Worm (Caenorhabditis elegans): ENCODE measurements around the gene F16F9.3.

F16F9.3 gene

ce11 chrX:8417727-8418126, 39.7 kb upstream of the F16F9.3 start:
- TF ChIP-seq nhr-42 (GFP tag; IDR thresholded peaks at IDR 0.05): no peak
- no peak for TF ChIP-seq daf-19 (GFP tag; conservative IDR thresholded peaks at IDR 0.05)
- TF ChIP-seq pqm-1 (tag; optimal IDR thresholded peaks at IDR 0.05): no peak
- TF ChIP-seq tra-1 (GFP tag; IDR thresholded peaks at IDR 0.05): peak; percentile 13; the same call in 1 of the 2 replicates
- no peak for TF ChIP-seq php-3 (GFP tag; IDR thresholded peaks at IDR 0.05)
- 0 out of 2 replicates have a peak, but pooled peaks have one; percentile 57 for TF ChIP-seq F26F4.8 (GFP tag; conservative IDR thresholded peaks at IDR 0.05)
- no peak for TF ChIP-seq arid-1 (GFP tag; conservative IDR thresholded peaks at IDR 0.05)
- TF ChIP-seq mdt-29 (GFP tag; IDR thresholded peaks at IDR 0.05): 0 out of 2 replicates have a peak, but pooled peaks have one; percentile 21
- no peak for TF ChIP-seq hlh-30 (tag; optimal IDR thresholded peaks at IDR 0.05; ENCODE audit: insufficient read depth)
- TF ChIP-seq egl-43 (GFP tag; IDR thresholded peaks at IDR 0.05): peak; percentile 66; the same call in 1 of the 2 replicates
- no peak for TF ChIP-seq ZK337.2 (GFP tag; IDR thresholded peaks at IDR 0.05)
- no peak for TF ChIP-seq skn-1 (tag; optimal IDR thresholded peaks at IDR 0.05)
- no peak for TF ChIP-seq fos-1 (tag; optimal IDR thresholded peaks at IDR 0.05)
- peak; percentile 67 for TF ChIP-seq snpc-1.2 (GFP tag; IDR thresholded peaks at IDR 0.05)
- no peak for TF ChIP-seq ceh-32 (tag; optimal IDR thresholded peaks at IDR 0.05; ENCODE audit: poor library complexity)
- 0 out of 2 replicates have a peak, but pooled peaks have one; percentile 29 for TF ChIP-seq madf-9 (GFP tag; conservative IDR thresholded peaks at IDR 0.05)
- no peak for TF ChIP-seq lir-3 (tag; optimal IDR thresholded peaks at IDR 0.05)
- TF ChIP-seq nhr-237 (tag; optimal IDR thresholded peaks at IDR 0.05): no peak
- TF ChIP-seq zfp-2 (tag; optimal IDR thresholded peaks at IDR 0.05): no peak
- TF ChIP-seq lin-15B (tag; optimal IDR thresholded peaks at IDR 0.05): no peak
- no peak for TF ChIP-seq nhr-41 (GFP tag; IDR thresholded peaks at IDR 0.05)
- TF ChIP-seq R02D3.7 (tag; optimal IDR thresholded peaks at IDR 0.05): no peak
- no peak for TF ChIP-seq nhr-28 (tag; optimal IDR thresholded peaks at IDR 0.05)
- no peak for TF ChIP-seq aly-2 (tag; optimal IDR thresholded peaks at IDR 0.05)
- TF ChIP-seq nhr-76 (tag; optimal IDR thresholded peaks at IDR 0.05): no peak
- no peak for TF ChIP-seq lin-1 (GFP tag; IDR thresholded peaks at IDR 0.05)
- no peak for TF ChIP-seq unc-130 (GFP tag; optimal IDR thresholded peaks at IDR 0.05)
- peak; percentile 80 for TF ChIP-seq dmd-8 (GFP tag; IDR thresholded peaks at IDR 0.05)
- TF ChIP-seq attf-4 (tag; optimal IDR thresholded peaks at IDR 0.05): no peak
- no peak for TF ChIP-seq fkh-10 (GFP tag; optimal IDR thresholded peaks at IDR 0.05)
- TF ChIP-seq lim-7 (GFP tag; IDR thresholded peaks at IDR 0.05): peak; percentile 69; the same call in 1 of the 2 replicates
- TF ChIP-seq unc-62 (GFP tag; optimal IDR thresholded peaks at IDR 0.05 in 1 of 2): peak in 1 of 2 experiments; percentile 23
- TF ChIP-seq unc-62 (tag; optimal IDR thresholded peaks at IDR 0.05): no peak
- TF ChIP-seq F37D6.2 (tag; optimal IDR thresholded peaks at IDR 0.05): no peak
- TF ChIP-seq nhr-48 (tag; optimal IDR thresholded peaks at IDR 0.05): no peak
- TF ChIP-seq nhr-11 (tag; optimal IDR thresholded peaks at IDR 0.05): no peak
- no peak for TF ChIP-seq Y75B8A.6 (GFP tag; IDR thresholded peaks at IDR 0.05)
- TF ChIP-seq daf-8 (GFP tag; IDR thresholded peaks at IDR 0.05): no peak
- no peak for TF ChIP-seq ztf-7 (tag; optimal IDR thresholded peaks at IDR 0.05)
- no peak for TF ChIP-seq ceh-20 (GFP tag; IDR thresholded peaks at IDR 0.05)
- TF ChIP-seq lin-29 (GFP tag; IDR thresholded peaks at IDR 0.05): no peak
- no peak for TF ChIP-seq daf-16 (GFP tag; optimal IDR thresholded peaks at IDR 0.05)
- no peak for TF ChIP-seq daf-16 (tag; optimal IDR thresholded peaks at IDR 0.05)
- TF ChIP-seq saeg-2 (GFP tag; IDR thresholded peaks at IDR 0.05): no peak
- no peak for TF ChIP-seq hmg-1.1 (GFP tag; IDR thresholded peaks at IDR 0.05)
- TF ChIP-seq dmd-6 (GFP tag; IDR thresholded peaks at IDR 0.05): no peak; the same call in 1 of the 2 replicates
- 0 out of 2 replicates have a peak, but pooled peaks have one; percentile 42 for TF ChIP-seq Y48G9A.11 (GFP tag; IDR thresholded peaks at IDR 0.05)
- no peak for TF ChIP-seq snpc-4 (tag; optimal IDR thresholded peaks at IDR 0.05)
- no peak for TF ChIP-seq F10B5.3 (tag; optimal IDR thresholded peaks at IDR 0.05)
- TF ChIP-seq madf-5 (GFP tag; IDR thresholded peaks at IDR 0.05): no peak
- TF ChIP-seq sdz-12 (GFP tag; optimal IDR thresholded peaks at IDR 0.05): no peak
- TF ChIP-seq mep-1 (tag; optimal IDR thresholded peaks at IDR 0.05): no peak
- TF ChIP-seq nhr-102 (tag; optimal IDR thresholded peaks at IDR 0.05): no peak
